Worm (Caenorhabditis elegans): ENCODE measurements around the gene glb-28.

DNA sequence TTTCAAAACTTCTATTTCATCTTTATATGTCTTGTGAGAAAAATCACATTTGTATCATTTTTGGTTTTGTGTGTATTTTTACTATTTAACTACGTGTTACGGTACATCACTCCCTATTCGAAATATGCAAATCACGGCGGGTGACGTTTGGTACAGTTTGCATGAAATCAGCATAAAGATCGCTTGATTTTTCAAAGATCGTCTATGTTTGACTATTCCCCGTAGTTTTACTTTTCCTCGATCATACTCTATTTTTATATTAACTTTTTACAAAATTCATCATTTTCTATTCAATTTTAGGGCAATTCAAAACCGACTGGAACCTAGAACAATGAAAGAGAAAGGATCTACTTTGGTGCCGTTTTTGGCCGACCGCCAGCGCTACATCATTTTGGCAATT lies 13.6 kb upstream of the glb-28 start, which contains the start of gene Y15E3A.4:
- TF ChIP-seq unc-62 (GFP tag; optimal IDR thresholded peaks at IDR 0.05) (no peak), fos-1 (tag; optimal IDR thresholded peaks at IDR 0.05) (no peak), lsy-2 (tag; optimal IDR thresholded peaks at IDR 0.05) (no peak), ama-1 (optimal IDR thresholded peaks at IDR 0.05) (no peak), dsc-1 (tag; optimal IDR thresholded peaks at IDR 0.05) (no peak), C04F5.9 (tag; optimal IDR thresholded peaks at IDR 0.05) (no peak)
